Fruit fly (Drosophila melanogaster) whole organism, larva: ENCODE data around the gene Cyp313a5.

Experiments
- noc ChIP-seq: fragments of 200-800 bp; sonication (Bioruptor generic); optimal IDR thresholded peaks from 3 replicates; lab custom pipeline; 2019; ENCODE audit warnings: missing biosample characterization, mild to moderate bottlenecking, missing genetic modification characterization, moderate library complexity

Gene Cyp313a5

DNA sequence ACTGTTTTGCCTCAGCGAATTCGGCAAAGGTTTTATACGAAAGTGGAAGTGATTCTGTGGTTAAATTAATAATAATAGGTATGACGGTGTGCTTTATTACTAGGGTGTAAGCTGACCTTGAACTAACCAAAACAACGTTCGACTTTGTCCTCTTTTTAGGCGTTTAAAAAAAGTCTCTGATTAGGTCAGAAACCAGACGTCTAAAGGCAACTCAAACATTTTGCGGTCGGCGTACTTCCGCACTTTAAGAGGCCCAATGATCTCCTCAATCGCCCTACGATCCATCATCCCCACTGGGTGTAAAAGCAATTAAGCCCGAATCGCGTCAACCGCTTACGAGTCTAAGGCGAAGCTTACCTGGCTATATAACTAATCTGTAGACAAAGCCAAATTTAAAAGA, 4.7 kb upstream of the Cyp313a5 start, which contains the start of gene Cyp313a3:
Cyp313a3 (minus strand) TSS at position 101 of the 400 bp plus-strand sequence.
- TF ChIP-seq noc (tag; lab: Kevin White, UChicago): no peak

dm6 chr3R:12236804-12237203, 2.3 kb upstream of the Cyp313a5 start, which contains the start of gene Cyp313a2:
TSS of gene Cyp313a2 (minus strand) at chr3R:12236904.
- TF ChIP-seq noc (tag; lab: Kevin White, UChicago): no peak

DNA sequence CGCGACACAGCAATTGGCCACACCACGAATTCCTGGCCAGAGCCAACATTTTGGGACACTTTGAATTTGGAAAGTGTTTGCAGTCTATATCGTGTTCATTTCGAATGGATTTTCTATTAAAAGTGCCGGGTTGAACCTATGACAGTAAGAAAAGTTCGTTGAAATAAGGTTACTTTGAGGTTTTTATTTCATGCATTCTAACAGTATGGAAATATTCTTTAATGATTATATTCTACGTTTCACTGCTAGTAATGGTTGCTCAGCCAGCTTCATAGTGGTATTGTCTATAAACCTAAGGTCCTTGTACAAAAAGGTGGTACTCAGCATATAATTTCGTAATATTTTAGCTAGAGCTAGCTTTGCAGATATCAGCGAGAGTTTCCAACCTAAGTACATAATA, 1.9 kb downstream of the Cyp313a5 start, which contains the start of gene Pglym87:
Pglym87 (minus strand) TSS at position 101 of the 400 bp plus-strand sequence.
- no peak for TF ChIP-seq noc (tag; lab: Kevin White, UChicago)

DNA sequence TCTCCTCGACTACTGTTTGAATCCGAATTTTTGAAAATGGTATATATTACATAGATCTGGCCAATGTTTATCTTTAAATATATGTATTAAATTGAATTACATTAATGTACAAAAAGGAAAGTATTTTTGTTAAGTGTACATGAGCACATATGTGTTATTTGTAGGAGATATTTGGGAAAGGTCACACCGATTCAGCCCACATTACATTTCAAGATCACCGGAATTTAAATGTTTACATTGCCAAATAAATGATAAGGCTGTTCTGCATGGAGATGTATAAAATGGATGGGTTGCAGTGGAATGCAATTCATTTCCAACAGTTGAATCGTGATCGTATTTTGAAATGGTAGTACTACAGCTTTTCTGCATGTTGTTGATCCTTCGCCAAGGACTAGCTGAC, 5.4 kb downstream of the Cyp313a5 start, which contains the start of gene CG3916:
CG3916 (plus strand) TSS at position 301 of the 400 bp plus-strand sequence.
- no peak for TF ChIP-seq noc (tag; lab: Kevin White, UChicago)

DNA sequence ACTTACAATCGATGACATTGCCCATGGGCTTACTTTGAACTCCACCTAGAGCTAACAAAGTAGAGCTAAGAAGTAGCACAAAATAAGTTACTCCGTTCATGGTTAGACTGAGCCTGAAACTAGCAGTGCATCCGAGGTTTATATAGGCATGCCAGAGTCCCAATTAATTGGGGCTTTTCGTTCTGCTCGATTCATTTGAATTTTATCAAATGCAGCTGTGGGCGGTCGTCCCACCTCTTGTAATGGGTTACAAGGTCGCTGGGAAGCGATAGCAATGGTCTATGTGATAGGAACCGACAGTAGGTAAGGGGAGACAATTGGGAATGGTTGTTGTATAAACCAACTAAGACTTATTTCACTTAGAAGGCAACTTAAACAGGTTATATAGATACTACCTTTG, 8.2 kb downstream of the Cyp313a5 start, which contains the start of gene CG12256:
CG12256 (minus strand) TSS at position 101 of the 400 bp plus-strand sequence.
- no peak for TF ChIP-seq noc (tag; lab: Kevin White, UChicago)

DNA sequence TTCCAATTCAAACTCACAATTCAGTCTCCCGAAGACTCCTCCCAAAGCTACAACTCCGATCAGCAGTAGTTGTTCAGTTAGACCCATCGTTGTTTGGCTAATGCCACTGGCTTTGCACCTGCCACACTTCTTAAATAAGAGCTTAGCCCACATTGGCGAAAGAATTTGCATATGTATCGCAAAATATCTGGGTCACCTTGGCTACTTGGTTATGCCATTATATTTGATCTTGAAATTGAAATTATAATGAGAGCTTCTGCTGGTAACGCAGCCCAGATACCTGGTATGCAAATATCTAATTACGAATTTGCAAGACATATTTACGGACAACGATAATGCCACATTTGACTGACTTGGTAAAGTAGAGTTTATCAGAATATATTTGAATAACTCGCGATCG, 9.6 kb downstream of the Cyp313a5 start, which contains the start of gene CG17404:
CG17404 (minus strand) TSS at position 101 of the 400 bp plus-strand sequence.
- no peak for TF ChIP-seq noc (tag; lab: Kevin White, UChicago)

DNA sequence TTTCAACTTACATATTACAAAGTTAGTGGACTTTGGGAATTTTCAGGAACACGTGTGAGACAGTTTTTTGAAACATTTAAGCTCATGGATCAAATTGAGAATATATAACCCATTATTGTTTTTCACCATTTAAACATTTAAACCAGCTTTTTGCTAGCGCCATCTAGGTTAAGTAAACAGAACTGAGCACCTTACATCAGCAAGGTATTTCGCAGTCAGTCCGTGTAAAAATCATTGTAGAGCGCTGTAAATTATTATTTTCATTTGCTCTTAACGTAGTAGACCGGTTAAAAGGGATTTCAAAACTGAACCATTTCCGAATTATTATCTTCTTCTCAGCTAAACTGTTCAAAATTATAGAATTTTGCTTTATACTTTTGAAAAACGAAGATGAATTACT, 12.4 kb downstream of the Cyp313a5 start, which contains the start of gene Rsbp15:
Rsbp15 (plus strand) TSS at position 295 of the 400 bp plus-strand sequence.
- TF ChIP-seq noc (tag; lab: Kevin White, UChicago): no peak

DNA sequence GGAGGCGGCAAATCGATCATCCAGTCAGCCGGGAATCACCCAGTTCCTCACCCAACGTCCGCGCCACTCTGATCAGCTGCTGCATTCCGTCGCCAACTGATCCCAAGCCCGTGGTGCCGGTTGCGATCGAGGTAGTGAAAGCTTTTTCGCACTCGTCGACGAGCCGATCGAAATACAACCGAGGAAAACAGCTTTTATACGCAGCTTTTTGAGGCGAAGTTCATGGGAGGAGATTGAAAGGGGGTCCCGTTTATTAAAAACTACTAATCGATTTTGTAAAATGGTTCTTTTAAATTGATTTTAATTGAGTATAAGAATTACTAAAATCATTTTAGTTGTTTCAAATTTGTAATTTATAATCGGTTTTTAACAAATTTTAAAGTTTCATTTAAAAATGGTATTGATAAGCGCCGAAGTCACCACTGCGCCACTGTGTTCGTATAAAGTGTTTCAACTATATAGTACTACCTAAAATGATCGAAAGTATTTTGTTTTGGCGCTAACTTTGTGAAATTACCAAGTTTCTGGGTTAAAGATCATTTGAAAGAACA, 13.0 kb downstream of the Cyp313a5 start, which contains the start of gene CG4860:
CG4860 (minus strand) TSS at position 99 of the 551 bp plus-strand sequence.
- TF ChIP-seq noc (tag; lab: Kevin White, UChicago): peak; percentile 91

dm6 chr3R:12219497-12219896, 15.0 kb downstream of the Cyp313a5 start, which contains the start of gene Cog1:
TSS of gene Cog1 (minus strand) at chr3R:12219686.
- TF ChIP-seq noc (tag; lab: Kevin White, UChicago): no peak

DNA sequence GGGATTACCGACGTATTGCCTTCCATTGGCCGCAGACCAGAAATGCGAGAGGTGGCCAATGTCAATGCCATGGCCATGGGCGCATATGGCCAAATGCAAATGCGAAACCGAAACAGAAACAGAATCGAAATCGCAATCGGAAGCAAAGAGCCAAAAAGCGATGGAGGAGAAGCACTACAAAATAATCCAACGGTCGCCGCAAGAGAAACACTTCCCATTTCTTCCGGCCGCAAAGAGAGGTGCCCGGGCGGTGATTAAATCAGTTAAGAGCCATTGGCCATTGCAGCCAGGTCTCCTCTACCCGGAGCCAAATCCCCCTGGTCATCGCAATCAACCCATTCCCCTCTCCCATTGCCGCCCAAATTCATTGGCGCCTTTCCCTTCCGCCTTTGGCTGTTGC, 20.3 kb downstream of the Cyp313a5 start, which contains the start of gene CG14742:
CG14742 (plus strand) TSS at position 301 of the 400 bp plus-strand sequence.
- TF ChIP-seq noc (tag; lab: Kevin White, UChicago): no peak

dm6 chr3R:12211552-12211951, 22.9 kb downstream of the Cyp313a5 start:
- TF ChIP-seq noc (tag; lab: Kevin White, UChicago): no peak

DNA sequence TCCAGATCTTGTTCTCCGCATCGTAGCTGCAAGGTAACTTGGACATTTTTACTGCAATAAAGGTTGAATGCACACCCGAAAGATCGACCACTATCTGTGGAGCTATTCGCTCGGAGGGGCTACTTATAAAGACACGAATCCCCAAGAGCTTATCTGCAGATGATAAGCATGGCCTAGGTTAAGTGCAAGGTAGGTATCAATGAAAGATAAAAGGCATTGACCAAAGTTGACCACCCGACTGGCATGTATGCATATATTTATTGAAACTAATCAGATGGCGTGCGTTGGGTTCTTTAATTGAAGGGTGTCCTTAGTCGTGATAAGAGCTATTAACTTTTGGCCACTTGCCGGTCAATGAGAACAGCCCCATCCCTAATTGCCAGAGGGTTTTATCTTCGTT, 24.2 kb downstream of the Cyp313a5 start, which contains the start of gene CG4830:
CG4830 (minus strand) TSS at position 101 of the 400 bp plus-strand sequence.
- no peak for TF ChIP-seq noc (tag; lab: Kevin White, UChicago)

dm6 chr3R:12197641-12198040, 36.8 kb downstream of the Cyp313a5 start, which contains the start of gene Adk1:
TSS of gene Adk1 (plus strand) at chr3R:12197941.
- no peak for TF ChIP-seq noc (tag; lab: Kevin White, UChicago)

- TF ChIP-seq noc (tag; lab: Kevin White, UChicago): no peak
Measured at dm6 chr3R:12196100-12196499, 38.4 kb downstream of the Cyp313a5 start.

- no peak for TF ChIP-seq noc (tag; lab: Kevin White, UChicago)
Measured at dm6 chr3R:12194911-12195310, 39.6 kb downstream of the Cyp313a5 start, which contains the start of the genes eIF3d2 and CG43450. TSS of gene eIF3d2 (minus strand) at chr3R:12195011. TSS of gene CG43450 (plus strand) at chr3R:12195294.

- TF ChIP-seq noc (tag; lab: Kevin White, UChicago): no peak
Measured at dm6 chr3R:12185615-12186014, 48.9 kb downstream of the Cyp313a5 start.
